Worm (Caenorhabditis elegans): Measurements from ENCODE around the gene Y57G11C.22.

The Y57G11C.22 gene

DNA sequence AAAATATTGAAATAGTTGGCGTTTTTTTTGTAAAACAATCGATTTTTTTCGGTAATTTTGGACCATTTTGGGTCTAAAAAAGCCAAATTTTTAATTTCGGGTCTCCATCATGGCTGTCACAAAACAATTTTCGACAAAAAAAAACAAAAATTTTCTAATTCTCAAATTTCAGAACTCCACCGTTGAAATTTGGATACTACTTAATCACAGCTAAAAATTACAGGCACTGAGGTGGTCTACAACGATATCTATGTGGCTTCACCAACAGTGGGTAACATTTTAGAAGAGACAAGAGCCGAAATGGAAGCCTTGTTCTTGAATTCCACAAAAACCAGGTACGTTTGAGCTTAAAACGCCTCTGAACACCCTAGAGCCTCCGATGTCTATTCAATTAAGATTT, 34.7 kb upstream of the Y57G11C.22 start, which contains the start of gene Y57G11C.1142:
TSS of gene Y57G11C.1142 (plus strand) at position 301 of the 400 bp plus-strand sequence.
- TF ChIP-seq med-1 (GFP tag; optimal IDR thresholded peaks at IDR 0.05; ENCODE audit: insufficient read depth) (no peak), ztf-29 (GFP tag; IDR thresholded peaks at IDR 0.05) (no peak), cog-1 (tag; optimal IDR thresholded peaks at IDR 0.05) (no peak), flt-1 (GFP tag; IDR thresholded peaks at IDR 0.05) (no peak), tab-1 (GFP tag; IDR thresholded peaks at IDR 0.05) (no peak), ref-1 (GFP tag; conservative IDR thresholded peaks at IDR 0.05) (no peak), klf-2 (GFP tag; conservative IDR thresholded peaks at IDR 0.05) (no peak), T22C8.4 (GFP tag; IDR thresholded peaks at IDR 0.05) (no peak)

DNA sequence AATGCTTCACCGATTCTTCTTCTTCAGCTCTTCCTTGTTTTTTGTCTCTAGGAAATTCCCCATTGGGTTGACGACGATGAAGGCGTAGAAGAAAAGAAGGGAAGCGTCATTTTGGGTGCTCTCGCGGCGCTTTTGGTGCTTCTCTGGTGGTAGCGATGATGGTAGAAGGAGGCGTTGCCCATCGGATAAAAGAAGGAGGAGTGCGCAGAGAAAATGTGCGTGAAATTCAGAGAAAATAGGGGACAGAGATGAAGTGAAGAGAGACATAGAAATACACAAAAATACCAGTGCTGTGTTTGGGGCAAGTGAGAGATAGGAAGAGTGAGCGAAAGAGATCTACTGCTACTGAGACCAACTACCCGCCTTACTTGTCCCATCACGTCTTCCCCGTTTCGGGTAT, 30.1 kb upstream of the Y57G11C.22 start, which contains the start of gene oig-5:
TSS of gene oig-5 (plus strand) at position 301 of the 400 bp plus-strand sequence.
- TF ChIP-seq ztf-23 (GFP tag; IDR thresholded peaks at IDR 0.05) (no peak), klf-2 (GFP tag; conservative IDR thresholded peaks at IDR 0.05) (no peak), flt-1 (GFP tag; IDR thresholded peaks at IDR 0.05) (no peak), T22C8.4 (GFP tag; IDR thresholded peaks at IDR 0.05) (no peak), ztf-29 (GFP tag; IDR thresholded peaks at IDR 0.05) (no peak), ref-1 (GFP tag; conservative IDR thresholded peaks at IDR 0.05) (no peak), tab-1 (GFP tag; IDR thresholded peaks at IDR 0.05) (no peak), cog-1 (tag; optimal IDR thresholded peaks at IDR 0.05) (no peak), med-1 (GFP tag; optimal IDR thresholded peaks at IDR 0.05; ENCODE audit: insufficient read depth) (no peak)

DNA sequence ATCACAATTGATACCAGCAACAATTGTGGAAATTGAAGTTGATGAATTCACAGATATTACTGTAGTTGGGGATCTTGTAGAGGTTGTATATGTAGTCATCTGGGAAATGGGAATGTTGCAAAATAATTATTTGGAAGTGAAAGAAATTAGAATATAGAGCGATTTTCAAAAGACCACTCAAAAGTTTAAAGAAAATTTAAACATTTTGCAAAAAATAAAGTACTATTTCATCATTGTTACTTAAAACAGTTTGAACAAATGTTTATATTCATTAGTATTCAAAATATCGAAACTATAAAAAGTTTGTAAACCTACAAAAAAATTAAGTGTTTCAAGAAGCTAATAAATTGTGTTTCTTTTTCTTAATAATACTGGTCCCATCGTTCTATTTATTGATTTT, 20.7 kb upstream of the Y57G11C.22 start, which contains the start of gene Y57G11C.46:
TSS of gene Y57G11C.46 (minus strand) at position 101 of the 400 bp plus-strand sequence.
- TF ChIP-seq flt-1 (GFP tag; IDR thresholded peaks at IDR 0.05): no peak
- no peak for TF ChIP-seq T22C8.4 (GFP tag; IDR thresholded peaks at IDR 0.05)
- no peak for TF ChIP-seq med-1 (GFP tag; optimal IDR thresholded peaks at IDR 0.05; ENCODE audit: insufficient read depth)
- TF ChIP-seq cog-1 (tag; optimal IDR thresholded peaks at IDR 0.05): no peak

ce11 chrIV:14822267-14822666, 14.7 kb upstream of the Y57G11C.22 start:
- no peak for TF ChIP-seq med-1 (GFP tag; optimal IDR thresholded peaks at IDR 0.05; ENCODE audit: insufficient read depth)
- peak; percentile 14; the same call in 1 of the 2 replicates for TF ChIP-seq flt-1 (GFP tag; IDR thresholded peaks at IDR 0.05)

DNA sequence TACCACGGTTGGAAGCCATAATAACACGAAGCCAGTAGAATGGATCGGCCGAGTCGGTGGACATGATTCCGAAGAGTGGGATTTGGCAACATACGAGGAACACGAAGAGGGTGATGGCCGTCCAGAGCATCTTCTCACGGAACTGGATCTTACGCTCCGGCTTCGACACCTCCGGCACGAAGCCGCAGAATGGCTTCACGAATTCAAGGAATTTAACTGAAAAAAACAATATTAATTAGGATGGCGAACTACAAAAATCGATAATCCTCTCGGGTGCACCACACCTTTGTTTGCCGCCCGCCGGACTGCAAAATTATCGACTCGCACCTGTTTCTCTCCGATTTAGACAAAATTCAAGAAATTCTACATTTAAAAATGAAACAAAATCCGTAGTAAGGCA, 12.8 kb upstream of the Y57G11C.22 start:
- TF ChIP-seq ztf-23 (GFP tag; IDR thresholded peaks at IDR 0.05) (no peak), T22C8.4 (GFP tag; IDR thresholded peaks at IDR 0.05) (peak; percentile 40; the same call in 1 of the 2 replicates)

ce11 chrIV:14824878-14825352, 12.1 kb upstream of the Y57G11C.22 start, which contains the start of gene sec-61.A:
Gene sec-61.A (minus strand): TSS chrIV:14825264.
- peak; percentile 78 for TF ChIP-seq cog-1 (tag; optimal IDR thresholded peaks at IDR 0.05)
- 0 out of 2 replicates have a peak, but pooled peaks have one; percentile 13 for TF ChIP-seq flt-1 (GFP tag; IDR thresholded peaks at IDR 0.05)
- no peak for TF ChIP-seq T22C8.4 (GFP tag; IDR thresholded peaks at IDR 0.05)

DNA sequence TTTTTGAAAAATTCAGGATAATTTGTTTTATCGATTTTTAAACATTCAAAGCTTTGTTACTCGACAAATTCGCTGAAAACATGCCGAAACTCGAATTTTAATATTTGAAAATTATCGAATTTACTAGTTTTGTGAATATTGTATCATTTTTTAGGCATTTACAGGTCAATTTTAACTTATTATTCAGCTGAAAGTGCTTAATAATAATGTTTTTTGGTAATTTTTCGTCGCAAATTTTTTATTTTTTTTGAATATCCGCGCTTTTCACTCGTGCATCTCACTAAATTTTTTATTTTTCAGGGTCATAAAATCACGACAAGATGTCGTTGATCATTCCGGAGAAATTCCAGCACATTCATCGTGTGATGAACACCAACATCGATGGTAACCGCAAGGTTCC, 11.6 kb upstream of the Y57G11C.22 start, which contains the start of gene rps-18:
TSS of gene rps-18 (plus strand) at position 301 of the 400 bp plus-strand sequence.
- TF ChIP-seq cog-1 (tag; optimal IDR thresholded peaks at IDR 0.05): no peak
- TF ChIP-seq ztf-29 (GFP tag; IDR thresholded peaks at IDR 0.05): no peak
- TF ChIP-seq flt-1 (GFP tag; IDR thresholded peaks at IDR 0.05): no peak
- TF ChIP-seq ref-1 (GFP tag; conservative IDR thresholded peaks at IDR 0.05): no peak
- no peak for TF ChIP-seq ztf-23 (GFP tag; IDR thresholded peaks at IDR 0.05)
- TF ChIP-seq tab-1 (GFP tag; IDR thresholded peaks at IDR 0.05): no peak

- TF ChIP-seq ztf-29 (GFP tag; IDR thresholded peaks at IDR 0.05) (no peak), ztf-23 (GFP tag; IDR thresholded peaks at IDR 0.05) (no peak), cog-1 (tag; optimal IDR thresholded peaks at IDR 0.05) (no peak), med-1 (GFP tag; optimal IDR thresholded peaks at IDR 0.05; ENCODE audit: insufficient read depth) (no peak), tab-1 (GFP tag; IDR thresholded peaks at IDR 0.05) (no peak), T22C8.4 (GFP tag; IDR thresholded peaks at IDR 0.05) (no peak), flt-1 (GFP tag; IDR thresholded peaks at IDR 0.05) (no peak)
These were observed 10.8 kb upstream of the Y57G11C.22 start for ce11 chrIV:14826151-14826757.

DNA sequence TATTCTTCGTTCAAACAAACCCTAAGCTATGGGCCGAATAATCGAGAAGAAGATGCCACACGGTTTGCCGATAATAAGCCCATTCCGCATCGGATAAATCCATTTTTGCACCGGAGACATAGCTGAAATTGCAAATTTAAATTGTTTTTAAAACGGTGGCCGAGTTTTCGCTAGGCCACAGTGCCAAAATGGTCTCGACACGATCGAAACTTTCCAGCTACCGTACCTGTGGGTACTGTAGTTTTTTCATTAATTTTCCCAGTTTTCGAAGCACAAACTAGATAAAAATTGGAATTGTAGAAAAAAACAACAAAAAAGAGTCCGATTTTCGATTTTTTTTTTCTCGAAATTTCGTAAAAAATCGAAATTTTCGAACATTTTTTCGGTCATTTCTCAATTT, 8.8 kb upstream of the Y57G11C.22 start:
- TF ChIP-seq ztf-29 (GFP tag; IDR thresholded peaks at IDR 0.05) (no peak), ztf-23 (GFP tag; IDR thresholded peaks at IDR 0.05) (no peak), tab-1 (GFP tag; IDR thresholded peaks at IDR 0.05) (no peak), med-1 (GFP tag; optimal IDR thresholded peaks at IDR 0.05; ENCODE audit: insufficient read depth) (no peak), cog-1 (tag; optimal IDR thresholded peaks at IDR 0.05) (no peak), klf-2 (GFP tag; conservative IDR thresholded peaks at IDR 0.05) (no peak), flt-1 (GFP tag; IDR thresholded peaks at IDR 0.05) (no peak), T22C8.4 (GFP tag; IDR thresholded peaks at IDR 0.05) (no peak), ref-1 (GFP tag; conservative IDR thresholded peaks at IDR 0.05) (no peak)

DNA sequence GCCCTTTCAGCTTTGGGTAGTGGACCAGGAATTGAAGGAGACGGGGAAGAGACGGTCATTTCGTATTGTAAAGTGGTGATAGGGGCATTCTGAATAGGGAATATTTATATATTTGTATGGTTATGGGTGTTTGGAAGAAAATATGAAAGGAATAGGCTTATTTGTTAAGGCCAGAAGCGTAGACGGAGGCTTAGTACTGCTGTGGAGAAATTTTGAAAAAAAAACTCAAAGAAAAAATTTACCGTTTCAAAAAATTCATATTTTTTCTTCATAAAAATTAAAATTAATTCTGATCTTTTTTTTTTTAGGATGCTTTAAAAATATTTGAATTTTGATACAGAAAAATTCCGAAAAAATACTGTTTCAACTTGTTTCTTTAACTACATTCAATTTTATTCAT, 8.0 kb upstream of the Y57G11C.22 start, which contains the start of gene hhat-2:
TSS of gene hhat-2 (minus strand) at position 101 of the 400 bp plus-strand sequence.
- TF ChIP-seq tab-1 (GFP tag; IDR thresholded peaks at IDR 0.05) (no peak), ref-1 (GFP tag; conservative IDR thresholded peaks at IDR 0.05) (no peak), cog-1 (tag; optimal IDR thresholded peaks at IDR 0.05) (no peak), flt-1 (GFP tag; IDR thresholded peaks at IDR 0.05) (no peak), T22C8.4 (GFP tag; IDR thresholded peaks at IDR 0.05) (no peak), ztf-23 (GFP tag; IDR thresholded peaks at IDR 0.05) (no peak), ztf-29 (GFP tag; IDR thresholded peaks at IDR 0.05) (no peak), klf-2 (GFP tag; conservative IDR thresholded peaks at IDR 0.05) (no peak), med-1 (GFP tag; optimal IDR thresholded peaks at IDR 0.05; ENCODE audit: insufficient read depth) (no peak)

Data from whole organism, midembryonic.